Worm (Caenorhabditis elegans): ENCODE measurements around the gene T04H1.13.

The T04H1.13 gene

ce11 chrV:12288577-12288976, 43.7 kb upstream of the T04H1.13 start, which contains the start of gene rskd-1 (continued):
- TF ChIP-seq zfp-3 (GFP tag; conservative IDR thresholded peaks at IDR 0.05) (no peak), mes-2 (tag; optimal IDR thresholded peaks at IDR 0.05; ENCODE audit: poor library complexity, severe bottlenecking) (no peak), snpc-4 (tag; optimal IDR thresholded peaks at IDR 0.05) (no peak), mep-1 (tag; optimal IDR thresholded peaks at IDR 0.05) (peak; percentile 32), pqm-1 (tag; optimal IDR thresholded peaks at IDR 0.05) (no peak), tra-1 (GFP tag; IDR thresholded peaks at IDR 0.05) (no peak), T26A8.4 (GFP tag; IDR thresholded peaks at IDR 0.05) (no peak), Y5F2A.4 (GFP tag; optimal IDR thresholded peaks at IDR 0.05) (no peak), nhr-11 (tag; optimal IDR thresholded peaks at IDR 0.05) (no peak), daf-19 (GFP tag; conservative IDR thresholded peaks at IDR 0.05) (no peak), T20F7.1 (GFP tag; optimal IDR thresholded peaks at IDR 0.05) (peak; percentile 40), daf-12 (tag; optimal IDR thresholded peaks at IDR 0.05) (no peak), lsy-2 (tag; optimal IDR thresholded peaks at IDR 0.05) (peak in 1 of 2 experiments; percentile 40), dpl-1 (GFP tag; optimal IDR thresholded peaks at IDR 0.05) (peak; percentile 1), tag-97 (GFP tag; IDR thresholded peaks at IDR 0.05) (no peak)

ce11 chrV:12287667-12288066, 42.8 kb upstream of the T04H1.13 start:
- peak; percentile 0 for TF ChIP-seq mep-1 (tag; optimal IDR thresholded peaks at IDR 0.05)
- no peak for TF ChIP-seq nhr-77 (tag; optimal IDR thresholded peaks at IDR 0.05)
- TF ChIP-seq madf-5 (GFP tag; IDR thresholded peaks at IDR 0.05), result no peak
- peak; percentile 12 for TF ChIP-seq fkh-10 (GFP tag; optimal IDR thresholded peaks at IDR 0.05)
- TF ChIP-seq F49E8.2 (tag; optimal IDR thresholded peaks at IDR 0.05; ENCODE audit: borderline replicate concordance), result no peak
- no peak for TF ChIP-seq snpc-4 (tag; optimal IDR thresholded peaks at IDR 0.05)
- TF ChIP-seq lsy-2 (tag; optimal IDR thresholded peaks at IDR 0.05), result peak in 1 of 2 experiments; percentile 24
- TF ChIP-seq hlh-30 (tag; optimal IDR thresholded peaks at IDR 0.05; ENCODE audit: insufficient read depth), result peak; percentile 29
- no peak for TF ChIP-seq zag-1 (tag; optimal IDR thresholded peaks at IDR 0.05)
- TF ChIP-seq unc-62 (GFP tag; optimal IDR thresholded peaks at IDR 0.05 in 1 of 2), result peak in 1 of 2 experiments; percentile 77
- no peak for TF ChIP-seq unc-62 (tag; optimal IDR thresholded peaks at IDR 0.05)

DNA sequence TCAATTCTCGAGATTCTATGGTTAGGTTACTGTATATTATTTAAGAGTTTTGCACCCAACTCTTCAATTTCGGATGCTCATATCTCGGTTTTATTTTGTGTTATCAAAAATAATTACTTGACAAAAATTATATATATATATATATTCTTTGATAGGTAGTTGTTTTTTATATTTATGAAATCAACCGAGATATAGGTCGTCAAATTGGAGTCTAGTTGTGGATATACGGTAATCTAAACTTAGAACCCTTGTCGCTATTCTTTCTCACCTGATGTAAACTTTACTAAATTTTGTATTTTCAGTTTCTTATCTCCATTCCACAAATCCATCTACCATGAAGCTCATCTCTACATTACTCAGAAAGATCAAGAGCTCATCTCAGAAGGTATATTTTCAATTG, 38.4 kb upstream of the T04H1.13 start, which contains the start of gene F55C5.10:
TSS of gene F55C5.10 (plus strand) at position 301 of the 400 bp plus-strand sequence.
- no peak for TF ChIP-seq lim-7 (GFP tag; IDR thresholded peaks at IDR 0.05)
- TF ChIP-seq nhr-25 (tag; optimal IDR thresholded peaks at IDR 0.05; ENCODE audit: borderline replicate concordance, insufficient read depth), result no peak
- TF ChIP-seq unc-130 (GFP tag; optimal IDR thresholded peaks at IDR 0.05), result no peak
- peak in 1 of 2 experiments; percentile 27 for TF ChIP-seq unc-62 (GFP tag; optimal IDR thresholded peaks at IDR 0.05 in 1 of 2)
- TF ChIP-seq unc-62 (tag; optimal IDR thresholded peaks at IDR 0.05), result no peak
- no peak for TF ChIP-seq ZK546.5 (tag; optimal IDR thresholded peaks at IDR 0.05)

DNA sequence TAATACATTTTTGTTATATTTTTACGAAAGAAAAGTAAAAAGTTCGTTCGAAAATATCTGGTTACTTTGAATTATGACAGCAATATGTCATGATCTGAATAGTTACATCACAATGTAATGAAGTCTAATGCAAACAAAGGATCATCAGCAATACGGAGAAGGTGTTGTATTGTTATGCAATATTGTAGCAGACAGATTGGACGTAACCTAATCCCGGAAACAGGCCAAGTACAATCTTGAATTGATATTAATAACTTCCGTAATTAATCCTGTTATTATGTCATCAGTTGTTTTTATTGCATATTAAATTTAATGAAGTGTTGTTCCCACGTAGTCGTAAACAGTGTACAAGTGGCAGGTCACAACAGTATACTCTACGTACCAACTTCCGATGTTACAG, 36.7 kb upstream of the T04H1.13 start:
- TF ChIP-seq nhr-76 (tag; optimal IDR thresholded peaks at IDR 0.05), result no peak
- peak in 1 of 2 experiments; percentile 34 for TF ChIP-seq unc-62 (GFP tag; optimal IDR thresholded peaks at IDR 0.05 in 1 of 2)
- no peak for TF ChIP-seq unc-62 (tag; optimal IDR thresholded peaks at IDR 0.05)

DNA sequence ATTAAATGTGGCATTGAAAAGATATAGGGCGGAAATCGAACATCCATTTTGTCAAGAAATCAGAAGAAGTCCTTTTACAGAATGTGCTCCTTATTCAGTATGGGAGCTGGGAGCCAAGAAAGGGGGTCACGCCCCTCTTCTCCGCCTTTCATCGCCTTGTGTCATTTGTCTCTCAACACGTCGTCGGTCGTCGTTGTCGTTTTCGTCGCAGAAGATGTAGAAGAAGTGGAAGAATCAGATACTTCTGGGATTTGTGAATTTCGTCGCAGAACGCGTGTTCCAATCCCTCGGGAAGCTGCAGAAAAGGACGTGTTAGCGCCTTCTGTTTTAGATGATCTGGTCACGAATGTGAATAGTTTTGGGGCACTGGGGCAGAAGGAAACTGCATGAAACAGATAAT, 32.1 kb upstream of the T04H1.13 start, which contains the start of gene bnc-1:
TSS of gene bnc-1 (minus strand) at position 101 of the 400 bp plus-strand sequence.
- TF ChIP-seq F44E2.7 (GFP tag; IDR thresholded peaks at IDR 0.05) (peak; percentile 33; the same call in 1 of the 2 replicates), lsy-2 (tag; optimal IDR thresholded peaks at IDR 0.05) (no peak), hmg-1.1 (GFP tag; IDR thresholded peaks at IDR 0.05) (no peak)

- TF ChIP-seq gei-8 (GFP tag; optimal IDR thresholded peaks at IDR 0.05) (no peak), mep-1 (tag; optimal IDR thresholded peaks at IDR 0.05) (no peak), hlh-30 (tag; optimal IDR thresholded peaks at IDR 0.05; ENCODE audit: insufficient read depth) (no peak), sdz-12 (GFP tag; optimal IDR thresholded peaks at IDR 0.05) (no peak), dpl-1 (GFP tag; optimal IDR thresholded peaks at IDR 0.05) (no peak), jun-1 (tag; optimal IDR thresholded peaks at IDR 0.05) (no peak), set-16 (GFP tag; IDR thresholded peaks at IDR 0.05) (no peak), nhr-42 (GFP tag; IDR thresholded peaks at IDR 0.05) (no peak), nhr-10 (tag; optimal IDR thresholded peaks at IDR 0.05) (no peak), lin-15B (tag; optimal IDR thresholded peaks at IDR 0.05) (no peak), ztf-11 (tag; optimal IDR thresholded peaks at IDR 0.05) (no peak), skn-1 (tag; optimal IDR thresholded peaks at IDR 0.05) (no peak), daf-19 (GFP tag; conservative IDR thresholded peaks at IDR 0.05) (no peak), F10B5.3 (tag; optimal IDR thresholded peaks at IDR 0.05) (no peak), F37D6.2 (tag; optimal IDR thresholded peaks at IDR 0.05) (no peak), ceh-62 (tag; optimal IDR thresholded peaks at IDR 0.05) (no peak), lin-13 (GFP tag; optimal IDR thresholded peaks at IDR 0.05) (no peak)
These were observed 30.9 kb upstream of the T04H1.13 start for ce11 chrV:12275714-12276113.

Data from whole organism, L4 larva.